Fruit fly (Drosophila melanogaster) whole organism, embryonic: ENCODE results near the gene Gr9a.

Experiments used
- CG10366 ChIP-seq: fragments of 200-800 bp; sonication (Bioruptor generic); IDR thresholded peaks from 2 replicates; pipeline ENCODE4 v1.3.6; 2022; ENCODE audit warnings: missing biosample characterization, missing genetic modification characterization
- CG10543 ChIP-seq: fragments of 200-800 bp; sonication (Bioruptor generic); optimal IDR thresholded peaks from 3 replicates; lab custom pipeline; 2017; ENCODE audit warnings: missing biosample characterization, mild to moderate bottlenecking, missing genetic modification characterization, moderate library complexity
- CG10565 ChIP-seq: fragments of 200-800 bp; sonication (Bioruptor generic); optimal IDR thresholded peaks from 3 replicates; lab custom pipeline; 2016; ENCODE audit warnings: missing biosample characterization, mild to moderate bottlenecking, missing genetic modification characterization
- CG13624 ChIP-seq: fragments of 200-800 bp; sonication (Bioruptor generic); optimal IDR thresholded peaks from 2 replicates; lab custom pipeline; 2016; ENCODE audit warnings: missing biosample characterization, missing genetic modification characterization
- CG14860 ChIP-seq: fragments of 200-800 bp; sonication (Bioruptor generic); IDR thresholded peaks from 3 replicates; pipeline ENCODE4 v1.3.6; 2022; ENCODE audit warnings: missing biosample characterization, missing genetic modification characterization; ENCODE audit not compliant: partially characterized antibody
- CG15011 ChIP-seq: fragments of 200-800 bp; sonication (Bioruptor generic); optimal IDR thresholded peaks from 3 replicates; lab custom pipeline; 2018; ENCODE audit warnings: missing biosample characterization, mild to moderate bottlenecking, missing genetic modification characterization
- CG16815 ChIP-seq: fragments of 200-800 bp; sonication (Bioruptor generic); optimal IDR thresholded peaks from 3 replicates; lab custom pipeline; 2017; ENCODE audit warnings: missing biosample characterization, mild to moderate bottlenecking, missing genetic modification characterization
- CG17912 ChIP-seq: fragments of 200-800 bp; sonication (Bioruptor generic); optimal IDR thresholded peaks from 2 replicates; lab custom pipeline; 2018; ENCODE audit warnings: missing biosample characterization, mild to moderate bottlenecking, missing genetic modification characterization
- CG2120 ChIP-seq: fragments of 200-800 bp; sonication (Bioruptor generic); optimal IDR thresholded peaks from 3 replicates; lab custom pipeline; 2016; ENCODE audit warnings: missing biosample characterization, missing genetic modification characterization
- CG2678 ChIP-seq: fragments of 200-800 bp; sonication (Bioruptor generic); optimal IDR thresholded peaks from 3 replicates; lab custom pipeline; 2019; ENCODE audit warnings: missing biosample characterization, mild to moderate bottlenecking, missing genetic modification characterization, moderate library complexity
- CG32772 ChIP-seq: fragments of 200-800 bp; sonication (Bioruptor generic); IDR thresholded peaks from 2 replicates; pipeline ENCODE4 v1.3.6; 2022; ENCODE audit warnings: missing biosample characterization, missing genetic modification characterization
- CG3838 ChIP-seq: fragments of 200-800 bp; sonication (Bioruptor generic); optimal IDR thresholded peaks from 3 replicates; lab custom pipeline; 2016; ENCODE audit warnings: missing biosample characterization, missing genetic modification characterization
- CG4854 ChIP-seq: fragments of 200-800 bp; sonication (Bioruptor generic); optimal IDR thresholded peaks from 2 replicates; lab custom pipeline; 2016; ENCODE audit warnings: missing biosample characterization, missing genetic modification characterization, inconsistent platforms
- CG8924 ChIP-seq: fragments of 200-800 bp; optimal IDR thresholded peaks from 3 replicates; lab custom pipeline; 2019; ENCODE audit warnings: missing biosample characterization, mild to moderate bottlenecking, missing genetic modification characterization, moderate library complexity
- CG8944 ChIP-seq: fragments of 200-800 bp; sonication (Bioruptor generic); optimal IDR thresholded peaks from 3 replicates; lab custom pipeline; 2016; ENCODE audit warnings: missing biosample characterization, missing genetic modification characterization
- Dll ChIP-seq: fragments of 200-800 bp; sonication (Bioruptor generic); IDR thresholded peaks from 4 replicates; pipeline ENCODE4 v1.3.6; 2022; ENCODE audit warnings: missing biosample characterization, missing genetic modification characterization; ENCODE audit not compliant: partially characterized antibody
- Elba2 ChIP-seq: fragments of 200-800 bp; sonication (Bioruptor generic); optimal IDR thresholded peaks from 3 replicates; lab custom pipeline; 2016; ENCODE audit warnings: missing biosample characterization, missing genetic modification characterization
- H15 ChIP-seq: fragments of 200-800 bp; sonication (Bioruptor generic); IDR thresholded peaks from 3 replicates; pipeline ENCODE4 v1.3.6; 2022; ENCODE audit warnings: missing biosample characterization, missing genetic modification characterization
- Hmx ChIP-seq: fragments of 200-800 bp; sonication (Bioruptor generic); optimal IDR thresholded peaks from 2 replicates; lab custom pipeline; 2016; ENCODE audit warnings: missing biosample characterization, missing genetic modification characterization
- Hr39 ChIP-seq: fragments of >200 bp; optimal IDR thresholded peaks from 2 replicates; lab custom pipeline; 2017
- Med ChIP-seq: fragments of 200-800 bp; sonication (Bioruptor generic); peaks from one replicate; lab custom pipeline; 2016; ENCODE audit warnings: missing biosample characterization, missing genetic modification characterization, mild to moderate bottlenecking, inconsistent platforms, moderate library complexity
- Mes4 ChIP-seq: fragments of 200-800 bp; sonication (Bioruptor generic); optimal IDR thresholded peaks from 2 replicates; lab custom pipeline; 2016; ENCODE audit warnings: missing biosample characterization, missing genetic modification characterization
- Rx ChIP-seq: fragments of 200-800 bp; sonication (Bioruptor generic); IDR thresholded peaks from 2 replicates; pipeline ENCODE4 v1.3.6; 2022; ENCODE audit warnings: missing biosample characterization, missing genetic modification characterization
- Side ChIP-seq: fragments of 200-800 bp; sonication (Bioruptor generic); optimal IDR thresholded peaks from 2 replicates; lab custom pipeline; 2016; ENCODE audit warnings: missing biosample characterization, missing genetic modification characterization
- Stat92E ChIP-seq, 3 experiments: fragments of >200 bp in 2 of 3; fragments of 200-800 bp in 1 of 3; sonication (Bioruptor generic) in 1 of 3; optimal IDR thresholded peaks; 2 replicates each; lab custom pipeline; 2017 to 2019; ENCODE audit warnings: missing biosample characterization in 3 of 3, missing genetic modification characterization in 3 of 3, mild to moderate bottlenecking in 1 of 3, moderate library complexity in 1 of 3
- YL-1 ChIP-seq: fragments of 200-800 bp; sonication (Bioruptor generic); optimal IDR thresholded peaks from 3 replicates; lab custom pipeline; 2017; ENCODE audit warnings: missing biosample characterization, mild to moderate bottlenecking, missing genetic modification characterization
- ap ChIP-seq: fragments of 200-800 bp; sonication (Bioruptor generic); IDR thresholded peaks from 2 replicates; pipeline ENCODE4 v1.3.6; 2022; ENCODE audit warnings: missing biosample characterization, missing genetic modification characterization
- chif ChIP-seq, 2 experiments: fragments of 200-800 bp; sonication (Bioruptor generic); optimal IDR thresholded peaks; 3 replicates each; lab custom pipeline; 2016; ENCODE audit warnings: missing biosample characterization in 2 of 2, missing genetic modification characterization in 2 of 2
- corto ChIP-seq: fragments of 200-800 bp; sonication (Bioruptor generic); optimal IDR thresholded peaks from 2 replicates; lab custom pipeline; 2016; ENCODE audit warnings: missing biosample characterization, mild to moderate bottlenecking, missing genetic modification characterization, moderate library complexity
- crol ChIP-seq: fragments of 200-800 bp; sonication (Bioruptor generic); IDR thresholded peaks from 2 replicates; pipeline ENCODE4 v1.3.6; 2022; ENCODE audit warnings: missing biosample characterization, missing genetic modification characterization
- dan ChIP-seq: fragments of 200-800 bp; sonication (Bioruptor generic); IDR thresholded peaks from 2 replicates; pipeline ENCODE4 v1.3.6; 2022; ENCODE audit warnings: missing biosample characterization, missing genetic modification characterization
- esg ChIP-seq: fragments of 200-800 bp; sonication (Bioruptor generic); conservative IDR thresholded peaks from 2 replicates; pipeline ENCODE4 v1.3.6; 2022; ENCODE audit warnings: missing biosample characterization, missing genetic modification characterization
- eyg ChIP-seq: fragments of 200-800 bp; sonication (Bioruptor generic); optimal IDR thresholded peaks from 3 replicates; lab custom pipeline; 2016; ENCODE audit warnings: missing biosample characterization, missing genetic modification characterization
- h ChIP-seq: fragments of >200 bp; optimal IDR thresholded peaks from 2 replicates; lab custom pipeline; 2017
- hbn ChIP-seq: fragments of 200-800 bp; sonication (Bioruptor generic); IDR thresholded peaks from 2 replicates; pipeline ENCODE4 v1.3.6; 2022; ENCODE audit warnings: missing biosample characterization, missing genetic modification characterization; ENCODE audit not compliant: partially characterized antibody
- ind ChIP-seq: fragments of 200-800 bp; sonication (Bioruptor generic); optimal IDR thresholded peaks from 3 replicates; lab custom pipeline; 2016; ENCODE audit warnings: missing biosample characterization, missing genetic modification characterization
- jumu ChIP-seq: fragments of 200-800 bp; sonication (Bioruptor generic); optimal IDR thresholded peaks from 3 replicates; lab custom pipeline; 2016; ENCODE audit warnings: missing biosample characterization, missing genetic modification characterization
- kni ChIP-seq: fragments of 200-800 bp; sonication (Bioruptor generic); optimal IDR thresholded peaks from 3 replicates; lab custom pipeline; 2017; ENCODE audit warnings: mild to moderate bottlenecking, missing biosample characterization, missing genetic modification reagents, missing genetic modification characterization
- knrl ChIP-seq: fragments of 200-800 bp; sonication (Bioruptor generic); IDR thresholded peaks from 3 replicates; pipeline ENCODE4 v1.3.6; 2022; ENCODE audit warnings: missing biosample characterization, missing genetic modification characterization; ENCODE audit not compliant: partially characterized antibody
- lbe ChIP-seq: fragments of 200-800 bp; sonication (Bioruptor generic); optimal IDR thresholded peaks from 2 replicates; lab custom pipeline; 2016; ENCODE audit warnings: missing biosample characterization, mild to moderate bottlenecking, missing genetic modification characterization
- lmd ChIP-seq: fragments of 200-800 bp; sonication (Bioruptor generic); IDR thresholded peaks from 2 replicates; pipeline ENCODE4 v1.3.6; 2022; ENCODE audit warnings: missing biosample characterization, missing genetic modification characterization
- pb ChIP-seq: fragments of 200-800 bp; sonication (Bioruptor generic); optimal IDR thresholded peaks from 3 replicates; lab custom pipeline; 2016; ENCODE audit warnings: missing biosample characterization, missing genetic modification characterization
- phol ChIP-seq: fragments of 200-800 bp; sonication (Bioruptor generic); optimal IDR thresholded peaks from 3 replicates; lab custom pipeline; 2018; ENCODE audit warnings: missing biosample characterization, mild to moderate bottlenecking, missing genetic modification characterization, moderate library complexity
- pum ChIP-seq: fragments of 200-800 bp; sonication (Bioruptor generic); optimal IDR thresholded peaks from 2 replicates; lab custom pipeline; 2016; ENCODE audit warnings: missing biosample characterization, missing genetic modification characterization
- rib ChIP-seq: fragments of 200-800 bp; sonication (Bioruptor generic); IDR thresholded peaks from 2 replicates; pipeline ENCODE4 v1.3.6; 2022; ENCODE audit warnings: missing biosample characterization, missing genetic modification characterization
- row ChIP-seq: fragments of 200-800 bp; sonication (Bioruptor generic); IDR thresholded peaks from 3 replicates; pipeline ENCODE4 v1.3.6; 2022; ENCODE audit warnings: missing biosample characterization, missing genetic modification characterization
- sob ChIP-seq: fragments of 200-800 bp; sonication (Bioruptor generic); IDR thresholded peaks from 2 replicates; pipeline ENCODE4 v1.3.6; 2022; ENCODE audit warnings: missing biosample characterization, missing genetic modification characterization
- tio ChIP-seq: fragments of 200-800 bp; sonication (Bioruptor generic); optimal IDR thresholded peaks from 2 replicates; lab custom pipeline; 2017; ENCODE audit warnings: missing biosample characterization, missing genetic modification characterization, inconsistent platforms
- toy ChIP-seq: fragments of 200-800 bp; sonication (Bioruptor generic); IDR thresholded peaks from 2 replicates; pipeline ENCODE4 v1.3.6; 2022; ENCODE audit warnings: missing biosample characterization, missing genetic modification characterization
- zf30C ChIP-seq: fragments of 200-800 bp; sonication (Bioruptor generic); optimal IDR thresholded peaks from 3 replicates; lab custom pipeline; 2018; ENCODE audit warnings: missing biosample characterization, mild to moderate bottlenecking, missing genetic modification characterization

The Gr9a gene

dm6 chrX:10088023-10088913 lies 26.8 kb downstream of the Gr9a start (continued):
- no peak for TF ChIP-seq tio (GFP tag; lab: Kevin White, UChicago)
- TF ChIP-seq CG32772 (GFP tag; lab: Robert Waterston, UW), result peak; percentile 38; the same call in 1 of the 2 replicates
- peak; percentile 32 to 61 for TF ChIP-seq chif (GFP tag; optimal IDR thresholded peaks at IDR 0.05; lab: Kevin White, UChicago)
- TF ChIP-seq Side (GFP tag; lab: Kevin White, UChicago), result peak; percentile 48
- TF ChIP-seq Hmx (GFP tag; lab: Kevin White, UChicago), result no peak
- peak; percentile 32 for TF ChIP-seq jumu
- peak; percentile 95 for TF ChIP-seq crol (GFP tag; lab: Robert Waterston, UW)
- TF ChIP-seq rib (GFP tag; lab: Robert Waterston, UW), result no peak
- peak; percentile 60 for TF ChIP-seq ap (GFP tag; lab: Robert Waterston, UW)
- TF ChIP-seq CG13624 (GFP tag; lab: Kevin White, UChicago), result no peak
- peak; percentile 47 for TF ChIP-seq CG2120 (GFP tag; lab: Kevin White, UChicago)
- TF ChIP-seq dan (GFP tag; lab: Robert Waterston, UW), result peak; percentile 45; the same call in 1 of the 2 replicates
- TF ChIP-seq CG3838 (GFP tag; lab: Kevin White, UChicago), result no peak
- TF ChIP-seq YL-1, result no peak
- TF ChIP-seq sob (GFP tag; lab: Robert Waterston, UW), result 0 out of 2 replicates have a peak, but pooled peaks have one; percentile 51
- peak; percentile 68 for TF ChIP-seq Med (GFP tag; lab: Kevin White, UChicago)
- TF ChIP-seq CG10543 (GFP tag; lab: Kevin White, UChicago), result no peak
- TF ChIP-seq CG8924, result peak; percentile 80
- no peak for TF ChIP-seq Hr39 (lab: Kevin White, UChicago)
- TF ChIP-seq CG10366 (GFP tag; lab: Robert Waterston, UW), result peak; percentile 70
- TF ChIP-seq phol (tag; lab: Kevin White, UChicago), result peak; percentile 73
- TF ChIP-seq lmd, result peak; percentile 72
- TF ChIP-seq zf30C, result no peak
- TF ChIP-seq corto, result peak; percentile 74
- peak; percentile 35; the same call in 1 of the 2 replicates for TF ChIP-seq Rx
- TF ChIP-seq Dll (GFP tag; lab: Robert Waterston, UW), result no peak
- TF ChIP-seq Stat92E (GFP tag; optimal IDR thresholded peaks at IDR 0.05; lab: Kevin White, UChicago), result no peak
- no peak for TF ChIP-seq CG15011
- peak; percentile 11 for TF ChIP-seq CG8944
- TF ChIP-seq lbe, result peak; percentile 48
- peak; percentile 78 for TF ChIP-seq row (GFP tag; lab: Robert Waterston, UW)
- peak; percentile 41 for TF ChIP-seq ind (GFP tag; lab: Kevin White, UChicago)
- no peak for TF ChIP-seq Mes4 (GFP tag; lab: Kevin White, UChicago)
- peak; percentile 55 for TF ChIP-seq Elba2
- no peak for TF ChIP-seq hbn (GFP tag; lab: Robert Waterston, UW)
- no peak for TF ChIP-seq knrl (GFP tag; lab: Robert Waterston, UW)
- TF ChIP-seq CG10565 (GFP tag; lab: Kevin White, UChicago), result no peak
- peak; percentile 61 for TF ChIP-seq CG16815 (GFP tag; lab: Kevin White, UChicago)
- TF ChIP-seq pum (GFP tag; lab: Kevin White, UChicago), result peak; percentile 8
- peak; percentile 44 for TF ChIP-seq esg (GFP tag; lab: Robert Waterston, UW)
- no peak for TF ChIP-seq eyg (GFP tag; lab: Kevin White, UChicago)
- TF ChIP-seq pb (GFP tag; lab: Kevin White, UChicago), result no peak
- no peak for TF ChIP-seq toy (GFP tag; lab: Robert Waterston, UW)
- TF ChIP-seq kni (GFP tag; lab: Kevin White, UChicago), result peak; percentile 63
- TF ChIP-seq H15, result peak; percentile 58; the same call in 2 of the 3 replicates
- peak; percentile 30 for TF ChIP-seq CG4854
- TF ChIP-seq CG17912 (GFP tag; lab: Kevin White, UChicago), result no peak
- TF ChIP-seq h (lab: Kevin White, UChicago), result no peak
- TF ChIP-seq CG2678, result peak; percentile 57
- no peak for TF ChIP-seq CG14860 (GFP tag; lab: Robert Waterston, UW)
